Fruit fly (Drosophila melanogaster) whole organism, embryonic: ENCODE measurements around the gene mh.

ENCODE experiments used
- Adf1 ChIP-seq: fragments of 200-800 bp; sonication (Bioruptor generic); IDR thresholded peaks from 2 replicates; pipeline ENCODE4 v1.3.6; 2022; ENCODE audit warnings: missing biosample characterization, missing genetic modification characterization
- Aef1 ChIP-seq: fragments of 200-800 bp; sonication (Bioruptor generic); IDR thresholded peaks from 3 replicates; pipeline ENCODE4 v1.3.6; 2022; ENCODE audit warnings: missing biosample characterization, missing genetic modification characterization
- Antp ChIP-seq: fragments of 200-800 bp; sonication (Bioruptor generic); optimal IDR thresholded peaks from 3 replicates; lab custom pipeline; 2016; ENCODE audit warnings: missing biosample characterization, missing genetic modification characterization
- B-H1 ChIP-seq: fragments of 200-800 bp; sonication (Bioruptor generic); IDR thresholded peaks from 3 replicates; pipeline ENCODE4 v1.3.6; 2022; ENCODE audit warnings: missing biosample characterization, missing genetic modification characterization
- CG10565 ChIP-seq: fragments of 200-800 bp; sonication (Bioruptor generic); optimal IDR thresholded peaks from 3 replicates; lab custom pipeline; 2016; ENCODE audit warnings: missing biosample characterization, mild to moderate bottlenecking, missing genetic modification characterization
- CG12155 ChIP-seq: fragments of 200-800 bp; sonication (Bioruptor generic); optimal IDR thresholded peaks from 3 replicates; lab custom pipeline; 2016; ENCODE audit warnings: missing biosample characterization, missing genetic modification characterization
- CG14667 ChIP-seq: fragments of 200-800 bp; sonication (Bioruptor generic); IDR thresholded peaks from 2 replicates; pipeline ENCODE4 v1.3.6; 2022; ENCODE audit warnings: missing biosample characterization, missing genetic modification characterization
- CG15601 ChIP-seq: fragments of 200-800 bp; sonication (Bioruptor generic); optimal IDR thresholded peaks from 3 replicates; lab custom pipeline; 2019; ENCODE audit warnings: missing biosample characterization, mild to moderate bottlenecking, missing genetic modification characterization, moderate library complexity
- CG15696 ChIP-seq: fragments of 200-800 bp; sonication (Bioruptor generic); optimal IDR thresholded peaks from 2 replicates; lab custom pipeline; 2019; ENCODE audit warnings: missing biosample characterization, mild to moderate bottlenecking, missing genetic modification characterization, moderate library complexity
- CG17568 ChIP-seq: fragments of 200-800 bp; sonication (Bioruptor generic); optimal IDR thresholded peaks from 2 replicates; lab custom pipeline; 2018; ENCODE audit warnings: missing biosample characterization, mild to moderate bottlenecking, missing genetic modification characterization, moderate library complexity
- CG2202 ChIP-seq: fragments of 200-800 bp; sonication (Bioruptor generic); optimal IDR thresholded peaks from 2 replicates; lab custom pipeline; 2018; ENCODE audit warnings: missing biosample characterization, mild to moderate bottlenecking, missing genetic modification characterization
- CG2678 ChIP-seq: fragments of 200-800 bp; sonication (Bioruptor generic); optimal IDR thresholded peaks from 3 replicates; lab custom pipeline; 2019; ENCODE audit warnings: missing biosample characterization, mild to moderate bottlenecking, missing genetic modification characterization, moderate library complexity
- CG2889 ChIP-seq: fragments of 200-800 bp; sonication (Bioruptor generic); IDR thresholded peaks from 3 replicates; pipeline ENCODE4 v1.3.6; 2022; ENCODE audit warnings: missing biosample characterization, missing genetic modification characterization
- CG30403 ChIP-seq: fragments of 200-800 bp; sonication (Bioruptor generic); optimal IDR thresholded peaks from 3 replicates; lab custom pipeline; 2016; ENCODE audit warnings: missing biosample characterization, missing genetic modification characterization
- CG3163 ChIP-seq: fragments of 200-800 bp; sonication (Bioruptor generic); optimal IDR thresholded peaks from 3 replicates; lab custom pipeline; 2016; ENCODE audit warnings: missing biosample characterization, missing genetic modification characterization
- CG33557 ChIP-seq: fragments of 200-800 bp; sonication (Bioruptor generic); optimal IDR thresholded peaks from 2 replicates; lab custom pipeline; 2019; ENCODE audit warnings: missing biosample characterization, mild to moderate bottlenecking, missing genetic modification characterization, moderate library complexity
- CG3847 ChIP-seq: fragments of 200-800 bp; sonication (Bioruptor generic); IDR thresholded peaks from 2 replicates; pipeline ENCODE4 v1.3.6; 2022; ENCODE audit warnings: missing biosample characterization, missing genetic modification characterization
- CG42726 ChIP-seq: fragments of 200-800 bp; sonication (Bioruptor generic); IDR thresholded peaks from 2 replicates; pipeline ENCODE4 v1.3.6; 2022; ENCODE audit warnings: missing biosample characterization, missing genetic modification characterization; ENCODE audit not compliant: partially characterized antibody
- CG4360 ChIP-seq: fragments of 200-800 bp; sonication (Bioruptor generic); IDR thresholded peaks from 2 replicates; pipeline ENCODE4 v1.3.6; 2022; ENCODE audit warnings: missing biosample characterization, missing genetic modification characterization
- CG43689 ChIP-seq: fragments of 200-800 bp; sonication (Bioruptor generic); IDR thresholded peaks from 2 replicates; pipeline ENCODE4 v1.3.6; 2022; ENCODE audit warnings: missing biosample characterization, missing genetic modification characterization
- CG4730 ChIP-seq: fragments of 200-800 bp; sonication (Bioruptor generic); IDR thresholded peaks from 2 replicates; pipeline ENCODE4 v1.3.6; 2022; ENCODE audit warnings: missing biosample characterization, missing genetic modification characterization
- CG9437 ChIP-seq: fragments of 200-800 bp; sonication (Bioruptor generic); optimal IDR thresholded peaks from 2 replicates; lab custom pipeline; 2018; ENCODE audit warnings: missing biosample characterization, mild to moderate bottlenecking, missing genetic modification characterization
- Deaf1 ChIP-seq: fragments of 200-800 bp; optimal IDR thresholded peaks from 3 replicates; lab custom pipeline; 2019; ENCODE audit warnings: missing biosample characterization, mild to moderate bottlenecking, missing genetic modification characterization, moderate library complexity
- Dfd ChIP-seq, 2 experiments: fragments of >200 bp; optimal IDR thresholded peaks; 2 replicates each; lab custom pipeline; 2017; ENCODE audit warnings: missing biosample characterization in 2 of 2, missing genetic modification characterization in 2 of 2
- GATAe ChIP-seq: fragments of 200-800 bp; sonication (Bioruptor generic); conservative IDR thresholded peaks from 2 replicates; pipeline ENCODE4 v1.3.6; 2022; ENCODE audit warnings: missing biosample characterization, missing genetic modification characterization
- Hey ChIP-seq: fragments of 200-800 bp; sonication (Bioruptor generic); optimal IDR thresholded peaks from 3 replicates; lab custom pipeline; 2018; ENCODE audit warnings: missing biosample characterization, mild to moderate bottlenecking, missing genetic modification characterization
- Sin3A ChIP-seq: fragments of >200 bp; optimal IDR thresholded peaks from 2 replicates; lab custom pipeline; 2018
- Ssrp ChIP-seq: fragments of 200-800 bp; sonication (Bioruptor generic); optimal IDR thresholded peaks from 2 replicates; lab custom pipeline; 2018; ENCODE audit warnings: missing biosample characterization, mild to moderate bottlenecking, missing genetic modification characterization, moderate library complexity
- aop ChIP-seq: fragments of 200-800 bp; sonication (Bioruptor generic); IDR thresholded peaks from 2 replicates; pipeline ENCODE4 v1.3.6; 2022; ENCODE audit warnings: missing biosample characterization, missing genetic modification characterization
- ase ChIP-seq: fragments of 200-800 bp; sonication (Bioruptor generic); IDR thresholded peaks from 3 replicates; pipeline ENCODE4 v1.3.6; 2022; ENCODE audit warnings: missing biosample characterization, missing genetic modification characterization
- ash1 ChIP-seq: fragments of 200-800 bp; sonication (Bioruptor generic); optimal IDR thresholded peaks from 2 replicates; lab custom pipeline; 2018; ENCODE audit warnings: missing biosample characterization, mild to moderate bottlenecking, missing genetic modification characterization
- bab2 ChIP-seq: fragments of 200-800 bp; sonication (Bioruptor generic); optimal IDR thresholded peaks from 2 replicates; lab custom pipeline; 2016; ENCODE audit warnings: missing biosample characterization, missing genetic modification characterization
- caup ChIP-seq: fragments of 200-800 bp; sonication (Bioruptor generic); optimal IDR thresholded peaks from 3 replicates; lab custom pipeline; 2017; ENCODE audit warnings: missing biosample characterization, mild to moderate bottlenecking, missing genetic modification characterization, moderate library complexity; ENCODE audit not compliant: severe bottlenecking
- dan ChIP-seq: fragments of 200-800 bp; sonication (Bioruptor generic); IDR thresholded peaks from 2 replicates; pipeline ENCODE4 v1.3.6; 2022; ENCODE audit warnings: missing biosample characterization, missing genetic modification characterization
- fd64A ChIP-seq: fragments of 200-800 bp; sonication (Bioruptor generic); optimal IDR thresholded peaks from 3 replicates; lab custom pipeline; 2018; ENCODE audit warnings: missing biosample characterization, mild to moderate bottlenecking, missing genetic modification characterization
- gem ChIP-seq: fragments of 200-800 bp; sonication (Bioruptor generic); optimal IDR thresholded peaks from 2 replicates; lab custom pipeline; 2019; ENCODE audit warnings: missing biosample characterization, mild to moderate bottlenecking, missing genetic modification characterization, moderate library complexity
- gro ChIP-seq: fragments of 200-800 bp; sonication (Bioruptor generic); optimal IDR thresholded peaks from 2 replicates; lab custom pipeline; 2016; ENCODE audit warnings: missing biosample characterization, missing genetic modification characterization
- kah ChIP-seq: fragments of 200-800 bp; sonication (Bioruptor generic); optimal IDR thresholded peaks from 2 replicates; lab custom pipeline; 2018; ENCODE audit warnings: missing biosample characterization, mild to moderate bottlenecking, missing genetic modification characterization
- klu ChIP-seq: fragments of 200-800 bp; sonication (Bioruptor generic); IDR thresholded peaks from 2 replicates; pipeline ENCODE4 v1.3.6; 2022; ENCODE audit warnings: missing biosample characterization, missing genetic modification characterization
- lola ChIP-seq, 3 experiments: fragments of >200 bp in 2 of 3; fragments of 200-800 bp in 1 of 3; sonication (Bioruptor generic) in 1 of 3; optimal IDR thresholded peaks; 2 replicates each; lab custom pipeline; 2017 to 2019; ENCODE audit warnings: missing biosample characterization in 3 of 3, missing genetic modification characterization in 3 of 3, mild to moderate bottlenecking in 1 of 3, moderate library complexity in 1 of 3
- mld ChIP-seq: fragments of 200-800 bp; sonication (Bioruptor generic); IDR thresholded peaks from 3 replicates; pipeline ENCODE4 v1.3.6; 2022; ENCODE audit warnings: missing biosample characterization, missing genetic modification characterization; ENCODE audit not compliant: partially characterized antibody
- nerfin-2 ChIP-seq: fragments of 200-800 bp; sonication (Bioruptor generic); IDR thresholded peaks from 2 replicates; pipeline ENCODE4 v1.3.6; 2022; ENCODE audit warnings: missing biosample characterization, missing genetic modification characterization; ENCODE audit not compliant: partially characterized antibody
- pnt ChIP-seq: fragments of 200-800 bp; sonication (Bioruptor generic); optimal IDR thresholded peaks from 3 replicates; lab custom pipeline; 2016; ENCODE audit warnings: missing biosample characterization, missing genetic modification characterization
- ro ChIP-seq: fragments of 200-800 bp; sonication (Bioruptor generic); IDR thresholded peaks from 2 replicates; pipeline ENCODE4 v1.3.6; 2022; ENCODE audit warnings: missing biosample characterization, missing genetic modification characterization
- sug ChIP-seq: fragments of 200-800 bp; optimal IDR thresholded peaks from 2 replicates; lab custom pipeline; 2019; ENCODE audit warnings: missing biosample characterization, mild to moderate bottlenecking, missing genetic modification characterization, moderate library complexity
- tna ChIP-seq: fragments of 200-800 bp; sonication (Bioruptor generic); IDR thresholded peaks from 2 replicates; pipeline ENCODE4 v1.3.6; 2022; ENCODE audit warnings: missing biosample characterization, missing genetic modification characterization; ENCODE audit not compliant: partially characterized antibody
- trem ChIP-seq: fragments of 200-800 bp; optimal IDR thresholded peaks from 3 replicates; lab custom pipeline; 2019; ENCODE audit warnings: missing biosample characterization, mild to moderate bottlenecking, missing genetic modification characterization, moderate library complexity
- ttk ChIP-seq: fragments of 200-800 bp; sonication (Bioruptor generic); IDR thresholded peaks from 2 replicates; pipeline ENCODE4 v2.1.2; 2022; ENCODE audit warnings: missing biosample characterization, missing genetic modification characterization
- twi ChIP-seq: fragments of 200-800 bp; optimal IDR thresholded peaks from 2 replicates; lab custom pipeline; 2019; ENCODE audit warnings: missing biosample characterization, mild to moderate bottlenecking, missing genetic modification characterization, moderate library complexity
- vfl ChIP-seq: fragments of 200-800 bp; sonication (Bioruptor generic); optimal IDR thresholded peaks from 2 replicates; lab custom pipeline; 2016; ENCODE audit warnings: missing biosample characterization, missing genetic modification characterization
- z ChIP-seq: fragments of 200-800 bp; sonication (Bioruptor generic); IDR thresholded peaks from 3 replicates; pipeline ENCODE4 v1.3.6; 2022; ENCODE audit warnings: missing biosample characterization, missing genetic modification characterization
- zen2 ChIP-seq: fragments of 200-800 bp; sonication (Bioruptor generic); IDR thresholded peaks from 3 replicates; pipeline ENCODE4 v1.3.6; 2022; ENCODE audit warnings: missing biosample characterization, missing genetic modification characterization; ENCODE audit not compliant: partially characterized antibody

The mh gene

DNA sequence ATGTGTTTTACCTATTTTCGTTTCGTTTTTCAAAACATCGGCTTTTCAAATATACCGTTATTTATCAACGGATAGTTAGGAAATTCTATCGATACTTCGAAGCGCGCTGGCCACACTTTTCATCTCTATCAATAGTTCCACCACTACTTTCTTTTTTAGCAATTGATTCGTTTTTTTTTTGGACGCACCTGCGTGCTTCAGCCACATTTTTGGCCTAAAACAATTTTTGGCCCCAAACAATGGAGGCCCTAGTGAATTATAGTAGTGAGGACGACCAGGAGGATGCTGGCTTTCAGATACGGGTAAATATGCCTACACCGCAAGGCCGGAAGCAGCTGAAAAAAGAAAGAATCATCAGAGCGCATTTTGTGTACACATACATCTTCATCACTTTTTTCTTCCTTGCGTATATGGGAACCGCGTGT lies 7.0 kb upstream of the mh start, which contains the start of gene CG6340 (continued):
- TF ChIP-seq CG12155 (GFP tag; lab: Kevin White, UChicago) (no peak), Antp (GFP tag; lab: Kevin White, UChicago) (no peak), klu (GFP tag; lab: Robert Waterston, UW) (no peak), CG15601 (tag; lab: Kevin White, UChicago) (peak; percentile 1), sug (no peak), twi (no peak), CG2889 (GFP tag; lab: Robert Waterston, UW) (no peak), fd64A (no peak), CG3847 (no peak), z (GFP tag; lab: Robert Waterston, UW) (no peak), ase (GFP tag; lab: Robert Waterston, UW) (no peak), Adf1 (GFP tag; lab: Robert Waterston, UW) (no peak), Ssrp (tag; lab: Kevin White, UChicago) (no peak), ttk (no peak), Deaf1 (tag; lab: Kevin White, UChicago) (no peak), CG15696 (tag; lab: Kevin White, UChicago) (no peak), tna (GFP tag; lab: Robert Waterston, UW) (peak; percentile 46; the same call in 1 of the 2 replicates), CG14667 (GFP tag; lab: Robert Waterston, UW) (no peak), Aef1 (no peak), CG2202 (tag; lab: Kevin White, UChicago) (no peak), trem (tag; lab: Kevin White, UChicago) (no peak), lola (GFP tag; optimal IDR thresholded peaks at IDR 0.05; lab: Kevin White, UChicago) (no peak), kah (no peak), ash1 (GFP tag; lab: Kevin White, UChicago) (no peak), Dfd (GFP tag; optimal IDR thresholded peaks at IDR 0.05; lab: Kevin White, UChicago) (no peak), CG3163 (GFP tag; lab: Kevin White, UChicago) (no peak), CG10565 (GFP tag; lab: Kevin White, UChicago) (no peak), ro (no peak), CG42726 (GFP tag; lab: Robert Waterston, UW) (peak; percentile 53; the same call in 1 of the 2 replicates), vfl (GFP tag; lab: Kevin White, UChicago) (no peak), dan (GFP tag; lab: Robert Waterston, UW) (no peak), CG2678 (tag; lab: Kevin White, UChicago) (no peak), CG43689 (no peak), pnt (GFP tag; lab: Kevin White, UChicago) (no peak), B-H1 (GFP tag; lab: Robert Waterston, UW) (no peak), mld (GFP tag; lab: Robert Waterston, UW) (no peak), CG30403 (GFP tag; lab: Kevin White, UChicago) (no peak), caup (no peak), nerfin-2 (GFP tag; lab: Robert Waterston, UW) (peak; percentile 62), gro (GFP tag; lab: Kevin White, UChicago) (peak; percentile 8), aop (GFP tag; lab: Robert Waterston, UW) (no peak), gem (tag; lab: Kevin White, UChicago) (no peak), GATAe (GFP tag; lab: Robert Waterston, UW) (no peak), bab2 (GFP tag; lab: Kevin White, UChicago) (no peak), CG33557 (GFP tag; lab: Kevin White, UChicago) (no peak), zen2 (GFP tag; lab: Robert Waterston, UW) (peak; percentile 66; the same call in 2 of the 3 replicates), CG4730 (no peak), CG17568 (GFP tag; lab: Kevin White, UChicago) (no peak), Hey (tag; lab: Kevin White, UChicago) (no peak), Sin3A (lab: Kevin White, UChicago) (peak; percentile 10), CG4360 (GFP tag; lab: Robert Waterston, UW) (no peak), CG9437 (GFP tag; lab: Kevin White, UChicago) (no peak)
